Worm (Caenorhabditis elegans) whole organism, L3 larva: ENCODE data around the gene kbp-1.

Experiments used
- R02D3.7 ChIP-seq: fragments of 150-350 bp; optimal IDR thresholded peaks from 2 replicates; lab custom pipeline; 2014; ENCODE audit warnings: missing biosample characterization, missing genetic modification characterization
- ZK546.5 ChIP-seq: sonication (generic microtip); optimal IDR thresholded peaks from 2 replicates; lab custom pipeline; 2017; ENCODE audit warnings: missing biosample characterization, missing genetic modification characterization
- ama-1 ChIP-seq: fragments of 150-350 bp; optimal IDR thresholded peaks from 2 replicates; lab custom pipeline; 2018
- ceh-16 ChIP-seq: sonication (generic microtip); optimal IDR thresholded peaks from 2 replicates; lab custom pipeline; 2017; ENCODE audit warnings: missing biosample characterization, missing genetic modification characterization
- egl-5 ChIP-seq: fragments of 150-350 bp; optimal IDR thresholded peaks from 2 replicates; lab custom pipeline; 2017; ENCODE audit warnings: missing biosample characterization, missing genetic modification reagents, missing genetic modification characterization, inconsistent platforms
- fkh-10 ChIP-seq: sonication (generic microtip); optimal IDR thresholded peaks from 2 replicates; lab custom pipeline; 2017; ENCODE audit warnings: missing biosample characterization, missing genetic modification reagents, missing genetic modification characterization
- nhr-12 ChIP-seq: fragments of 150-350 bp; optimal IDR thresholded peaks from 2 replicates; lab custom pipeline; 2014; ENCODE audit warnings: missing biosample characterization, missing genetic modification characterization
- nhr-25 ChIP-seq: sonication (generic microtip); optimal IDR thresholded peaks from 2 replicates; lab custom pipeline; 2017; ENCODE audit warnings: missing biosample characterization, missing genetic modification characterization
- nhr-28 ChIP-seq: fragments of 150-350 bp; optimal IDR thresholded peaks from 2 replicates; lab custom pipeline; 2014; ENCODE audit warnings: missing biosample characterization, missing genetic modification characterization
- nhr-43 ChIP-seq: sonication (generic microtip); optimal IDR thresholded peaks from 2 replicates; lab custom pipeline; 2016; ENCODE audit warnings: mild to moderate bottlenecking, missing genetic modification characterization, missing compliant biosample characterization; ENCODE audit not compliant: poor library complexity, severe bottlenecking
- nhr-76 ChIP-seq: fragments of 150-350 bp; sonication (generic microtip); optimal IDR thresholded peaks from 5 replicates; lab custom pipeline; 2014; ENCODE audit warnings: missing biosample characterization, missing genetic modification characterization
- unc-62 ChIP-seq: fragments of 150-350 bp; sonication (generic microtip); optimal IDR thresholded peaks from 4 replicates; lab custom pipeline; 2014; ENCODE audit warnings: missing biosample characterization, missing genetic modification reagents, missing genetic modification characterization

DNA sequence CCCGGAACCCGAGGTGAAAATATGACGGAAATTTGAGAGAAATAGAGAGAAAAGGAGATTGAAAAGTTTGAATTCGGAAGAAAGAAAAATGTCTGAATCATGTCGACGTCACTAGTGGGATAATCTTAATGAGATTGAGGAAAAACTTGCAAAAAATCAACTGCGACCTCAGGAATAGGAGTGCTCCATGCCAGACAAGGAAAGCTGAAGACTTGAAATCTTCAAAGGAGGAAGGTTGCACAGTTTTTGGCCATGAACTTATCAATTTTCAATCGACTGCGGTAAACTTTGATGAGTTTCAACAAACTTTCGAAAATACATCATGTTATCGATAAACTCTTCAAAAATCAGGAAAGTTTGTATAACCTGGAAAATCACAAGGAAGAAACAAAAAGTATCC, 42.9 kb downstream of the kbp-1 start, which contains the start of gene pdf-1:
- TF ChIP-seq ama-1 (lab: Kevin White, UChicago): no peak
- no peak for TF ChIP-seq ZK546.5
- TF ChIP-seq ceh-16 (tag; lab: Kevin White, UChicago): no peak
- no peak for TF ChIP-seq nhr-12 (tag; lab: Kevin White, UChicago)
- no peak for TF ChIP-seq fkh-10 (GFP tag; lab: Kevin White, UChicago)
- no peak for TF ChIP-seq nhr-28 (tag; lab: Kevin White, UChicago)
- TF ChIP-seq R02D3.7 (tag; lab: Kevin White, UChicago): no peak
- TF ChIP-seq egl-5: no peak
- no peak for TF ChIP-seq nhr-25 (tag; lab: Kevin White, UChicago)
- TF ChIP-seq nhr-43 (tag; lab: Kevin White, UChicago): no peak
- TF ChIP-seq unc-62 (GFP tag; lab: Kevin White, UChicago): no peak
- no peak for TF ChIP-seq nhr-76 (tag; lab: Kevin White, UChicago)
